Fruit fly (Drosophila melanogaster) ovary, adult (tissue): Measurements from ENCODE around the gene Adhr.

ENCODE experiments used
- CG17801 ChIP-seq: fragments of 200-800 bp; optimal IDR thresholded peaks from 2 replicates; lab custom pipeline; 2019; ENCODE audit warnings: missing biosample characterization, mild to moderate bottlenecking, missing genetic modification characterization, moderate library complexity; ENCODE audit not compliant: partially characterized antibody

Gene Adhr

dm6 chr2L:14614897-14615602, at the start of gene Adhr, which contains the start of gene Adh:
Adhr (plus strand) TSS chr2L:14615552.
Adh (plus strand) TSS chr2L:14615552.
- peak; percentile 85 for TF ChIP-seq CG17801

dm6 chr2L:14568507-14569104, 46.7 kb upstream of the Adhr start:
- no peak for TF ChIP-seq CG17801

dm6 chr2L:14569301-14569700, 46.1 kb upstream of the Adhr start:
- TF ChIP-seq CG17801, result no peak

dm6 chr2L:14570129-14570528, 45.2 kb upstream of the Adhr start:
- TF ChIP-seq CG17801, result no peak

- TF ChIP-seq CG17801, result no peak
These were observed 44.5 kb upstream of the Adhr start for dm6 chr2L:14570843-14571242.

- TF ChIP-seq CG17801, result no peak
These were observed 43.5 kb upstream of the Adhr start for dm6 chr2L:14571673-14572461.

- TF ChIP-seq CG17801, result no peak
These were observed 42.0 kb upstream of the Adhr start for dm6 chr2L:14573216-14573909.

- no peak for TF ChIP-seq CG17801
These were observed 40.5 kb upstream of the Adhr start for dm6 chr2L:14574852-14575251.

- TF ChIP-seq CG17801, result no peak
These were observed 38.2 kb upstream of the Adhr start for dm6 chr2L:14577167-14577566.

- no peak for TF ChIP-seq CG17801
These were observed 35.9 kb upstream of the Adhr start for dm6 chr2L:14579449-14579848.

- no peak for TF ChIP-seq CG17801
These were observed 34.4 kb upstream of the Adhr start for dm6 chr2L:14580693-14581572.

- TF ChIP-seq CG17801, result no peak
These were observed 28.5 kb upstream of the Adhr start for dm6 chr2L:14586714-14587481.

dm6 chr2L:14588134-14588533, 27.2 kb upstream of the Adhr start, which contains the start of gene CG42680:
CG42680 (minus strand) TSS chr2L:14588234.
- TF ChIP-seq CG17801, result no peak

dm6 chr2L:14588615-14589247, 26.6 kb upstream of the Adhr start:
- no peak for TF ChIP-seq CG17801
